Fruit fly (Drosophila melanogaster) whole organism, embryonic: ENCODE results near the gene Uro.

Experiments used
- Atf6 ChIP-seq: fragments of 200-800 bp; sonication (Bioruptor generic); IDR thresholded peaks from 2 replicates; pipeline ENCODE4 v1.3.6; 2022; ENCODE audit warnings: missing biosample characterization, missing genetic modification characterization
- Awh ChIP-seq: fragments of 200-800 bp; sonication (Bioruptor generic); IDR thresholded peaks from 2 replicates; pipeline ENCODE4, ENCODE4 v1.3.6; 2022; ENCODE audit warnings: missing biosample characterization, missing genetic modification characterization
- B-H2 ChIP-seq: fragments of 200-800 bp; sonication (Bioruptor generic); optimal IDR thresholded peaks from 2 replicates; lab custom pipeline; 2018; ENCODE audit warnings: missing biosample characterization, mild to moderate bottlenecking, missing genetic modification characterization
- BEAF-32 ChIP-seq: fragments of 200-800 bp; sonication (Bioruptor generic); optimal IDR thresholded peaks from 3 replicates; lab custom pipeline; 2017; ENCODE audit warnings: missing biosample characterization, missing genetic modification characterization, mild to moderate bottlenecking, moderate library complexity, missing genetic modification reagents
- CG10147 ChIP-seq: fragments of 200-800 bp; sonication (Bioruptor generic); optimal IDR thresholded peaks from 2 replicates; lab custom pipeline; 2019; ENCODE audit warnings: missing biosample characterization, mild to moderate bottlenecking, missing genetic modification characterization, moderate library complexity
- CG10565 ChIP-seq: fragments of 200-800 bp; sonication (Bioruptor generic); optimal IDR thresholded peaks from 3 replicates; lab custom pipeline; 2016; ENCODE audit warnings: missing biosample characterization, mild to moderate bottlenecking, missing genetic modification characterization
- CG11723 ChIP-seq: fragments of 200-800 bp; sonication (Bioruptor generic); optimal IDR thresholded peaks from 2 replicates; lab custom pipeline; 2017; ENCODE audit warnings: missing biosample characterization, mild to moderate bottlenecking, missing genetic modification characterization
- CG12659 ChIP-seq: fragments of 200-800 bp; sonication (Bioruptor generic); optimal IDR thresholded peaks from 3 replicates; lab custom pipeline; 2017; ENCODE audit warnings: mild to moderate bottlenecking, missing biosample characterization, missing genetic modification reagents, missing genetic modification characterization
- CG15514 ChIP-seq: fragments of 200-800 bp; sonication (Bioruptor generic); optimal IDR thresholded peaks from 3 replicates; lab custom pipeline; 2017; ENCODE audit warnings: missing biosample characterization, missing genetic modification characterization, mild to moderate bottlenecking, moderate library complexity, missing genetic modification reagents
- CG2120 ChIP-seq: fragments of 200-800 bp; sonication (Bioruptor generic); optimal IDR thresholded peaks from 3 replicates; lab custom pipeline; 2016; ENCODE audit warnings: missing biosample characterization, missing genetic modification characterization
- CG2199 ChIP-seq: fragments of 200-800 bp; sonication (Bioruptor generic); IDR thresholded peaks from 3 replicates; pipeline ENCODE4 v1.3.6; 2022; ENCODE audit warnings: missing biosample characterization, missing genetic modification characterization
- CG2678 ChIP-seq: fragments of 200-800 bp; sonication (Bioruptor generic); optimal IDR thresholded peaks from 3 replicates; lab custom pipeline; 2019; ENCODE audit warnings: missing biosample characterization, mild to moderate bottlenecking, missing genetic modification characterization, moderate library complexity
- CG2889 ChIP-seq: fragments of 200-800 bp; sonication (Bioruptor generic); IDR thresholded peaks from 3 replicates; pipeline ENCODE4 v1.3.6; 2022; ENCODE audit warnings: missing biosample characterization, missing genetic modification characterization
- CG3163 ChIP-seq: fragments of 200-800 bp; sonication (Bioruptor generic); optimal IDR thresholded peaks from 3 replicates; lab custom pipeline; 2016; ENCODE audit warnings: missing biosample characterization, missing genetic modification characterization
- CG32532 ChIP-seq: fragments of 200-800 bp; sonication (Bioruptor generic); IDR thresholded peaks from 2 replicates; pipeline ENCODE4 v1.3.6; 2022; ENCODE audit warnings: missing biosample characterization, missing genetic modification characterization
- CG4424 ChIP-seq: fragments of 200-800 bp; sonication (Bioruptor generic); optimal IDR thresholded peaks from 3 replicates; lab custom pipeline; 2016; ENCODE audit warnings: missing biosample characterization, missing genetic modification characterization
- CG6765 ChIP-seq: fragments of 200-800 bp; sonication (Bioruptor generic); optimal IDR thresholded peaks from 3 replicates; lab custom pipeline; 2017; ENCODE audit warnings: missing biosample characterization, mild to moderate bottlenecking, missing genetic modification characterization
- D ChIP-seq, 2 experiments: fragments of 200-800 bp in 1 of 2; fragments of >200 bp in 1 of 2; sonication (Bioruptor generic) in 1 of 2; optimal IDR thresholded peaks; 2 replicates in 1 of 2; 3 replicates in 1 of 2; lab custom pipeline; 2017; ENCODE audit warnings: mild to moderate bottlenecking in 1 of 2, missing biosample characterization in 1 of 2, missing genetic modification characterization in 1 of 2, missing genetic modification reagents in 1 of 2
- Dbx ChIP-seq: fragments of 200-800 bp; sonication (Bioruptor generic); IDR thresholded peaks from 3 replicates; pipeline ENCODE4 v1.3.6; 2022; ENCODE audit warnings: missing biosample characterization, missing genetic modification characterization
- E2f1 ChIP-seq: fragments of 200-800 bp; sonication (Bioruptor generic); IDR thresholded peaks from 2 replicates; pipeline ENCODE4 v1.3.6; 2022; ENCODE audit warnings: missing biosample characterization, missing genetic modification characterization
- HHEX ChIP-seq: fragments of 200-800 bp; sonication (Bioruptor generic); optimal IDR thresholded peaks from 3 replicates; lab custom pipeline; 2017; ENCODE audit warnings: missing biosample characterization, mild to moderate bottlenecking, missing genetic modification characterization, missing genetic modification reagents
- HLH3B ChIP-seq: fragments of 200-800 bp; sonication (Bioruptor generic); IDR thresholded peaks from 2 replicates; pipeline ENCODE4 v1.3.6; 2022; ENCODE audit warnings: missing biosample characterization, missing genetic modification characterization
- HLH4C ChIP-seq: fragments of 200-800 bp; sonication (Bioruptor generic); IDR thresholded peaks from 3 replicates; pipeline ENCODE4 v1.3.6; 2022; ENCODE audit warnings: missing biosample characterization, missing genetic modification characterization; ENCODE audit not compliant: partially characterized antibody
- HmgZ ChIP-seq: fragments of 200-800 bp; sonication (Bioruptor generic); optimal IDR thresholded peaks from 2 replicates; lab custom pipeline; 2018; ENCODE audit warnings: missing biosample characterization, mild to moderate bottlenecking, missing genetic modification characterization
- Meics ChIP-seq: fragments of 200-800 bp; sonication (Bioruptor generic); optimal IDR thresholded peaks from 2 replicates; lab custom pipeline; 2017; ENCODE audit warnings: missing biosample characterization, mild to moderate bottlenecking, missing genetic modification characterization
- Mes4 ChIP-seq: fragments of 200-800 bp; sonication (Bioruptor generic); optimal IDR thresholded peaks from 2 replicates; lab custom pipeline; 2016; ENCODE audit warnings: missing biosample characterization, missing genetic modification characterization
- Pdp1 ChIP-seq, 2 experiments: fragments of 200-800 bp; sonication (Bioruptor generic); optimal IDR thresholded peaks; 3 replicates each; lab custom pipeline; 2016; ENCODE audit warnings: missing biosample characterization in 2 of 2, missing genetic modification characterization in 2 of 2, mild to moderate bottlenecking in 1 of 2, moderate library complexity in 1 of 2
- Ptx1 ChIP-seq: fragments of 200-800 bp; sonication (Bioruptor generic); IDR thresholded peaks from 2 replicates; pipeline ENCODE4 v1.3.6; 2022; ENCODE audit warnings: missing biosample characterization, missing genetic modification characterization
- Rx ChIP-seq: fragments of 200-800 bp; sonication (Bioruptor generic); IDR thresholded peaks from 2 replicates; pipeline ENCODE4 v1.3.6; 2022; ENCODE audit warnings: missing biosample characterization, missing genetic modification characterization
- Side ChIP-seq: fragments of 200-800 bp; sonication (Bioruptor generic); optimal IDR thresholded peaks from 2 replicates; lab custom pipeline; 2016; ENCODE audit warnings: missing biosample characterization, missing genetic modification characterization
- Sin3A ChIP-seq: fragments of >200 bp; optimal IDR thresholded peaks from 2 replicates; lab custom pipeline; 2018
- Sry-β ChIP-seq: fragments of 200-800 bp; sonication (Bioruptor generic); optimal IDR thresholded peaks from 2 replicates; lab custom pipeline; 2018; ENCODE audit warnings: missing biosample characterization, mild to moderate bottlenecking, missing genetic modification characterization, moderate library complexity
- Sry-δ ChIP-seq: fragments of 200-800 bp; sonication (Bioruptor generic); optimal IDR thresholded peaks from 2 replicates; lab custom pipeline; 2016; ENCODE audit warnings: missing biosample characterization, missing genetic modification characterization
- Vsx1 ChIP-seq: fragments of 200-800 bp; sonication (Bioruptor generic); optimal IDR thresholded peaks from 2 replicates; lab custom pipeline; 2017; ENCODE audit warnings: missing biosample characterization, mild to moderate bottlenecking, missing genetic modification characterization, missing genetic modification reagents
- Xbp1 ChIP-seq: fragments of 200-800 bp; sonication (Bioruptor generic); optimal IDR thresholded peaks from 3 replicates; lab custom pipeline; 2016; ENCODE audit warnings: missing biosample characterization, mild to moderate bottlenecking, missing genetic modification characterization
- al ChIP-seq: fragments of 200-800 bp; sonication (Bioruptor generic); IDR thresholded peaks from 2 replicates; pipeline ENCODE4 v1.3.6; 2022; ENCODE audit warnings: missing biosample characterization, missing genetic modification characterization
- amos ChIP-seq: fragments of 200-800 bp; sonication (Bioruptor generic); IDR thresholded peaks from 2 replicates; pipeline ENCODE4 v1.3.6; 2022; ENCODE audit warnings: missing biosample characterization, missing genetic modification characterization; ENCODE audit not compliant: partially characterized antibody
- dysf ChIP-seq: fragments of 200-800 bp; sonication (Bioruptor generic); IDR thresholded peaks from 3 replicates; pipeline ENCODE4 v1.3.6; 2022; ENCODE audit warnings: missing biosample characterization, missing genetic modification characterization
- ftz-f1 ChIP-seq: fragments of 200-800 bp; sonication (Bioruptor generic); optimal IDR thresholded peaks from 2 replicates; lab custom pipeline; 2016; ENCODE audit warnings: missing biosample characterization, missing genetic modification characterization
- nom ChIP-seq: fragments of 200-800 bp; sonication (Bioruptor generic); optimal IDR thresholded peaks from 2 replicates; lab custom pipeline; 2017; ENCODE audit warnings: missing biosample characterization, missing genetic modification characterization, mild to moderate bottlenecking, moderate library complexity, missing genetic modification reagents
- pum ChIP-seq: fragments of 200-800 bp; sonication (Bioruptor generic); optimal IDR thresholded peaks from 2 replicates; lab custom pipeline; 2016; ENCODE audit warnings: missing biosample characterization, missing genetic modification characterization
- rib ChIP-seq: fragments of 200-800 bp; sonication (Bioruptor generic); IDR thresholded peaks from 2 replicates; pipeline ENCODE4 v1.3.6; 2022; ENCODE audit warnings: missing biosample characterization, missing genetic modification characterization
- sd ChIP-seq: fragments of 200-800 bp; sonication (Bioruptor generic); optimal IDR thresholded peaks from 3 replicates; lab custom pipeline; 2018; ENCODE audit warnings: missing biosample characterization, mild to moderate bottlenecking, missing genetic modification characterization, moderate library complexity
- sens ChIP-seq: fragments of 200-800 bp; sonication (Bioruptor generic); peaks from one replicate; lab custom pipeline; 2016; ENCODE audit warnings: missing biosample characterization, missing genetic modification characterization
- slbo ChIP-seq: fragments of 200-800 bp; sonication (Bioruptor generic); IDR thresholded peaks from 2 replicates; pipeline ENCODE4 v1.3.6; 2022; ENCODE audit warnings: missing biosample characterization, missing genetic modification characterization
- sob ChIP-seq: fragments of 200-800 bp; sonication (Bioruptor generic); IDR thresholded peaks from 2 replicates; pipeline ENCODE4 v1.3.6; 2022; ENCODE audit warnings: missing biosample characterization, missing genetic modification characterization
- z ChIP-seq: fragments of 200-800 bp; sonication (Bioruptor generic); IDR thresholded peaks from 3 replicates; pipeline ENCODE4 v1.3.6; 2022; ENCODE audit warnings: missing biosample characterization, missing genetic modification characterization
- zfh1 ChIP-seq: fragments of 200-800 bp; sonication (Bioruptor generic); IDR thresholded peaks from 3 replicates; pipeline ENCODE4 v1.3.6; 2022; ENCODE audit warnings: missing biosample characterization, missing genetic modification characterization

The Uro gene

DNA sequence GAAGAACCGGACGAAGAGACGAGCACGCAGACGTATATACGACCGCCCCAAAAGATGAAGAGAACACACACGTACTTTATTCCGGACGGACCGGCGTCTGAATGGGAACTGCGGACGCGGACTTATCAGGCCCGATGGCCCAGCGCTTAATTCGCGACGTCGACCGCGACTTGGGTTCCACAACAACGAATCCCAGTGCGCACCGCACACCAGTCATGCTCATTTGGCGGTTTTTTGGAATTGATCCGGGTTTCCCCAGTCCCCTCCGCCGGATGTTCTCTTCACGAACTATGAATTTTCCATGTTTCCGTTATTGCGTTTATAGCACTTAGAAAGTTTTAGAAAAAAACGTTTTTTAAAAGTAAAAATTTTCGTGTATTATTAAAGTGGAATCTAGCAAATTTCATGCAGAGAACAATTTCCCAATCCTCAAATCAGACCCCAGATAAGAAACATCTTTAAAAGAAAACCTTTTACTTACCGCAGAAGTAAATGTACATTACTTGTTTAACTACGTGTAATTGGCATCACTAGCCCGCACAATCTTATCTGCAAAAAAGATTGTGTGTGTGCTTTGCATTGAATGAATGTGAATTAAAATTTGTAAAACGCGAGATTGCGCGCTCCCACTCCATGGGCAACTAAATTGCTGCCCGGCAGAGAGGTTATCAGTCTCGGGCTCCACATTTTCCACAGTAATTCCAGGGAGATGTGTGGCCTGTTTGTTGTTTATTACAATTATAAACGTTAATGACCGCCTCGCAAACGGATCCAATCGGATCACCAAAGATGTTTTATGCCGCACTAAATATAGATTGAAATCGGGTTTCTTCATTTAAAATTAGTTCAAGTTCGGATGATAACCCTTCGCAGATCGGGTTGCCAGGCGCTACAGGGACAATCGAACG is 10.8 kb downstream of the Uro start, which contains the start of gene CG7149 (continued):
- TF ChIP-seq zfh1 (GFP tag; lab: Robert Waterston, UW) (0 out of 3 replicates have a peak, but pooled peaks have one; percentile 16), slbo (GFP tag; lab: Robert Waterston, UW) (peak; percentile 41; the same call in 1 of the 2 replicates), Sry-β (GFP tag; lab: Kevin White, UChicago) (peak; percentile 87), dysf (GFP tag; lab: Robert Waterston, UW) (peak; percentile 30; the same call in 1 of the 3 replicates), HHEX (GFP tag; lab: Kevin White, UChicago) (no peak), rib (GFP tag; lab: Robert Waterston, UW) (0 out of 2 replicates have a peak, but pooled peaks have one; percentile 11), z (GFP tag; lab: Robert Waterston, UW) (no peak), B-H2 (GFP tag; lab: Kevin White, UChicago) (no peak), CG2120 (GFP tag; lab: Kevin White, UChicago) (peak; percentile 53), pum (GFP tag; lab: Kevin White, UChicago) (no peak), Atf6 (peak; percentile 52), Awh (0 out of 2 replicates have a peak, but pooled peaks have one; percentile 4), HmgZ (no peak), Sry-δ (no peak), sob (GFP tag; lab: Robert Waterston, UW) (peak; percentile 23; the same call in 1 of the 2 replicates), CG10565 (no peak), Ptx1 (GFP tag; lab: Robert Waterston, UW) (no peak), BEAF-32 (no peak), CG2199 (GFP tag; lab: Robert Waterston, UW) (no peak), nom (GFP tag; lab: Kevin White, UChicago) (peak; percentile 2), CG6765 (no peak), ftz-f1 (peak; percentile 15), Meics (GFP tag; lab: Kevin White, UChicago) (peak; percentile 33), Side (GFP tag; lab: Kevin White, UChicago) (no peak), CG3163 (GFP tag; lab: Kevin White, UChicago) (peak; percentile 10), CG2889 (no peak), amos (GFP tag; lab: Robert Waterston, UW) (peak; percentile 45; the same call in 1 of the 2 replicates), CG15514 (GFP tag; lab: Kevin White, UChicago) (peak; percentile 28), D (optimal IDR thresholded peaks at IDR 0.05; lab: Kevin White, UChicago) (no peak), D (GFP tag; optimal IDR thresholded peaks at IDR 0.05; lab: Kevin White, UChicago) (no peak), CG10147 (GFP tag; lab: Kevin White, UChicago) (peak; percentile 7), HLH4C (0 out of 3 replicates have a peak, but pooled peaks have one; percentile 7), Xbp1 (GFP tag; lab: Kevin White, UChicago) (peak; percentile 41), CG12659 (GFP tag; lab: Kevin White, UChicago) (peak; percentile 18), CG11723 (GFP tag; lab: Kevin White, UChicago) (no peak), HLH3B (GFP tag; lab: Robert Waterston, UW) (no peak), CG2678 (peak; percentile 20), Sin3A (lab: Kevin White, UChicago) (no peak), Dbx (GFP tag; lab: Robert Waterston, UW) (0 out of 3 replicates have a peak, but pooled peaks have one; percentile 32), Vsx1 (peak; percentile 39), Mes4 (GFP tag; lab: Kevin White, UChicago) (no peak), CG32532 (GFP tag; lab: Robert Waterston, UW) (no peak), sd (tag; lab: Kevin White, UChicago) (peak; percentile 25), CG4424 (GFP tag; lab: Kevin White, UChicago) (peak; percentile 5), E2f1 (GFP tag; lab: Robert Waterston, UW) (no peak), sens (GFP tag; lab: Kevin White, UChicago) (peak; percentile 50), Pdp1 (GFP tag; optimal IDR thresholded peaks at IDR 0.05; lab: Kevin White, UChicago) (peak in 1 of 2 experiments; percentile 23), Rx (GFP tag; lab: Robert Waterston, UW) (no peak), al (GFP tag; lab: Robert Waterston, UW) (no peak)
